Worm (Caenorhabditis elegans): Measurements from ENCODE around the gene idpp-7.

- TF ChIP-seq nhr-2 (tag; optimal IDR thresholded peaks at IDR 0.05) (no peak), elt-3 (tag; optimal IDR thresholded peaks at IDR 0.05) (no peak), unc-39 (tag; optimal IDR thresholded peaks at IDR 0.05) (no peak), mep-1 (tag; optimal IDR thresholded peaks at IDR 0.05) (no peak), pha-4 (tag; optimal IDR thresholded peaks at IDR 0.05) (no peak), lin-13 (tag; optimal IDR thresholded peaks at IDR 0.05) (no peak), ceh-39 (tag; optimal IDR thresholded peaks at IDR 0.05) (no peak), mls-2 (tag; optimal IDR thresholded peaks at IDR 0.05) (no peak)
Observed at ce11 chrIV:12684341-12684740, 35.4 kb upstream of the idpp-7 start, which contains the start of gene prmt-9.
